Fruit fly (Drosophila melanogaster) whole organism, embryonic: ENCODE measurements around the gene AGO2.

ENCODE experiments used
- Asciz ChIP-seq: fragments of 200-800 bp; sonication (Bioruptor generic); optimal IDR thresholded peaks from 2 replicates; lab custom pipeline; 2017; ENCODE audit warnings: missing biosample characterization, mild to moderate bottlenecking, missing genetic modification characterization, missing genetic modification reagents
- Awh ChIP-seq: fragments of 200-800 bp; sonication (Bioruptor generic); IDR thresholded peaks from 2 replicates; pipeline ENCODE4, ENCODE4 v1.3.6; 2022; ENCODE audit warnings: missing biosample characterization, missing genetic modification characterization
- CG10147 ChIP-seq: fragments of 200-800 bp; sonication (Bioruptor generic); optimal IDR thresholded peaks from 2 replicates; lab custom pipeline; 2019; ENCODE audit warnings: missing biosample characterization, mild to moderate bottlenecking, missing genetic modification characterization, moderate library complexity
- CG10274 ChIP-seq: fragments of 200-800 bp; sonication (Bioruptor generic); optimal IDR thresholded peaks from 3 replicates; lab custom pipeline; 2017; ENCODE audit warnings: missing biosample characterization, mild to moderate bottlenecking, missing genetic modification characterization
- CG11456 ChIP-seq: fragments of 200-800 bp; sonication (Bioruptor generic); IDR thresholded peaks from 3 replicates; pipeline ENCODE4 v1.3.6; 2022; ENCODE audit warnings: missing biosample characterization, missing genetic modification characterization
- CG12744 ChIP-seq: fragments of 200-800 bp; sonication (Bioruptor generic); optimal IDR thresholded peaks from 2 replicates; lab custom pipeline; 2016; ENCODE audit warnings: missing biosample characterization, missing genetic modification characterization
- CG13894 ChIP-seq: fragments of 200-800 bp; sonication (Bioruptor generic); optimal IDR thresholded peaks from 3 replicates; lab custom pipeline; 2018; ENCODE audit warnings: missing biosample characterization, mild to moderate bottlenecking, missing genetic modification characterization, moderate library complexity
- CG1529 ChIP-seq: fragments of 200-800 bp; sonication (Bioruptor generic); optimal IDR thresholded peaks from 3 replicates; lab custom pipeline; 2018; ENCODE audit warnings: missing biosample characterization, missing genetic modification characterization
- CG17802 ChIP-seq: fragments of 200-800 bp; sonication (Bioruptor generic); optimal IDR thresholded peaks from 2 replicates; lab custom pipeline; 2018; ENCODE audit warnings: missing biosample characterization, mild to moderate bottlenecking, missing genetic modification characterization, moderate library complexity
- CG1832 ChIP-seq: fragments of 200-800 bp; sonication (Bioruptor generic); optimal IDR thresholded peaks from 2 replicates; lab custom pipeline; 2017; ENCODE audit warnings: missing biosample characterization, mild to moderate bottlenecking, missing genetic modification characterization, inconsistent platforms
- CG18619 ChIP-seq: fragments of 200-800 bp; sonication (Bioruptor generic); optimal IDR thresholded peaks from 3 replicates; lab custom pipeline; 2017; ENCODE audit warnings: missing biosample characterization, mild to moderate bottlenecking, missing genetic modification characterization
- CG3838 ChIP-seq: fragments of 200-800 bp; sonication (Bioruptor generic); optimal IDR thresholded peaks from 3 replicates; lab custom pipeline; 2016; ENCODE audit warnings: missing biosample characterization, missing genetic modification characterization
- CG4282 ChIP-seq: fragments of 200-800 bp; sonication (Bioruptor generic); optimal IDR thresholded peaks from 2 replicates; lab custom pipeline; 2016; ENCODE audit warnings: missing biosample characterization, missing genetic modification characterization
- CG4360 ChIP-seq: fragments of 200-800 bp; sonication (Bioruptor generic); IDR thresholded peaks from 2 replicates; pipeline ENCODE4 v1.3.6; 2022; ENCODE audit warnings: missing biosample characterization, missing genetic modification characterization
- CG5245 ChIP-seq: fragments of 200-800 bp; sonication (Bioruptor generic); optimal IDR thresholded peaks from 3 replicates; lab custom pipeline; 2016; ENCODE audit warnings: missing biosample characterization, missing genetic modification characterization
- CG6654 ChIP-seq: fragments of 200-800 bp; sonication (Bioruptor generic); optimal IDR thresholded peaks from 2 replicates; lab custom pipeline; 2017; ENCODE audit warnings: missing biosample characterization, mild to moderate bottlenecking, missing genetic modification characterization
- CG7786 ChIP-seq: fragments of 200-800 bp; sonication (Bioruptor generic); optimal IDR thresholded peaks from 2 replicates; lab custom pipeline; 2016; ENCODE audit warnings: missing biosample characterization, missing genetic modification characterization
- E2f1 ChIP-seq: fragments of 200-800 bp; sonication (Bioruptor generic); IDR thresholded peaks from 2 replicates; pipeline ENCODE4 v1.3.6; 2022; ENCODE audit warnings: missing biosample characterization, missing genetic modification characterization
- Ets97D ChIP-seq: fragments of 200-800 bp; sonication (Bioruptor generic); optimal IDR thresholded peaks from 3 replicates; lab custom pipeline; 2016; ENCODE audit warnings: missing biosample characterization, missing genetic modification characterization
- Gug ChIP-seq: fragments of 200-800 bp; sonication (Bioruptor generic); IDR thresholded peaks from 4 replicates; pipeline ENCODE4 v1.3.6; 2022; ENCODE audit warnings: missing biosample characterization, missing genetic modification characterization
- PHDP ChIP-seq: fragments of 200-800 bp; sonication (Bioruptor generic); optimal IDR thresholded peaks from 3 replicates; lab custom pipeline; 2018; ENCODE audit warnings: missing biosample characterization, mild to moderate bottlenecking, missing genetic modification characterization, moderate library complexity
- Sin3A ChIP-seq: fragments of >200 bp; optimal IDR thresholded peaks from 2 replicates; lab custom pipeline; 2018
- Trl ChIP-seq, 3 experiments: fragments of >200 bp in 2 of 3; fragments of 200-800 bp in 1 of 3; sonication (Bioruptor generic) in 1 of 3; optimal IDR thresholded peaks; 2 replicates in 1 of 3; 3 replicates in 2 of 3; lab custom pipeline; 2016 to 2017; ENCODE audit warnings: missing biosample characterization in 1 of 3, missing genetic modification characterization in 1 of 3
- abd-A ChIP-seq: fragments of 200-800 bp; sonication (Bioruptor generic); optimal IDR thresholded peaks from 3 replicates; lab custom pipeline; 2019; ENCODE audit warnings: missing biosample characterization, mild to moderate bottlenecking, missing genetic modification characterization, moderate library complexity
- bbx ChIP-seq: fragments of 200-800 bp; sonication (Bioruptor generic); IDR thresholded peaks from 2 replicates; pipeline ENCODE4 v1.3.6; 2022; ENCODE audit warnings: missing biosample characterization, missing genetic modification characterization; ENCODE audit not compliant: partially characterized antibody
- chinmo ChIP-seq: fragments of 200-800 bp; sonication (Bioruptor generic); IDR thresholded peaks from 4 replicates; pipeline ENCODE4 v1.3.6; 2022; ENCODE audit warnings: missing biosample characterization, missing genetic modification characterization; ENCODE audit not compliant: partially characterized antibody
- chn ChIP-seq: fragments of 200-800 bp; sonication (Bioruptor generic); optimal IDR thresholded peaks from 2 replicates; lab custom pipeline; 2016; ENCODE audit warnings: missing biosample characterization, missing genetic modification characterization
- crp ChIP-seq, 2 experiments: fragments of 200-800 bp; sonication (Bioruptor generic); optimal IDR thresholded peaks; 2 replicates in 1 of 2; 3 replicates in 1 of 2; lab custom pipeline; 2017; ENCODE audit warnings: missing biosample characterization in 2 of 2, missing genetic modification characterization in 2 of 2, mild to moderate bottlenecking in 1 of 2, moderate library complexity in 1 of 2
- dati ChIP-seq: fragments of 200-800 bp; sonication (Bioruptor generic); IDR thresholded peaks from 2 replicates; pipeline ENCODE4 v1.3.6; 2022; ENCODE audit warnings: missing biosample characterization, missing genetic modification characterization
- dpn ChIP-seq, 2 experiments: fragments of 200-800 bp; sonication (Bioruptor generic); optimal IDR thresholded peaks; 3 replicates each; lab custom pipeline; 2016; ENCODE audit warnings: missing biosample characterization in 2 of 2, missing genetic modification characterization in 2 of 2
- gce ChIP-seq: fragments of 200-800 bp; sonication (Bioruptor generic); IDR thresholded peaks from 3 replicates; pipeline ENCODE4 v1.3.6; 2022; ENCODE audit warnings: missing biosample characterization, missing genetic modification characterization
- grau ChIP-seq: fragments of 200-800 bp; optimal IDR thresholded peaks from 3 replicates; lab custom pipeline; 2019; ENCODE audit warnings: missing biosample characterization, mild to moderate bottlenecking, missing genetic modification characterization, moderate library complexity
- grn ChIP-seq: fragments of 200-800 bp; sonication (Bioruptor generic); optimal IDR thresholded peaks from 3 replicates; lab custom pipeline; 2017; ENCODE audit warnings: missing biosample characterization, missing genetic modification characterization
- gt ChIP-seq: fragments of 200-800 bp; sonication (Bioruptor generic); IDR thresholded peaks from 2 replicates; pipeline ENCODE4 v1.3.6; 2022; ENCODE audit warnings: missing biosample characterization, missing genetic modification characterization
- hb ChIP-seq: fragments of 200-800 bp; sonication (Bioruptor generic); IDR thresholded peaks from 3 replicates; pipeline ENCODE4 v1.3.6; 2022; ENCODE audit warnings: missing biosample characterization, missing genetic modification characterization; ENCODE audit not compliant: partially characterized antibody
- insv ChIP-seq, 2 experiments: fragments of 200-800 bp; sonication (Bioruptor generic); optimal IDR thresholded peaks; 3 replicates each; lab custom pipeline; 2016 to 2018; ENCODE audit warnings: missing biosample characterization in 2 of 2, missing genetic modification characterization in 2 of 2
- jumu ChIP-seq: fragments of 200-800 bp; sonication (Bioruptor generic); optimal IDR thresholded peaks from 3 replicates; lab custom pipeline; 2016; ENCODE audit warnings: missing biosample characterization, missing genetic modification characterization
- lilli ChIP-seq: fragments of 200-800 bp; sonication (Bioruptor generic); optimal IDR thresholded peaks from 3 replicates; lab custom pipeline; 2016; ENCODE audit warnings: missing biosample characterization, missing genetic modification characterization
- luna ChIP-seq: fragments of 200-800 bp; sonication (Bioruptor generic); optimal IDR thresholded peaks from 2 replicates; lab custom pipeline; 2016; ENCODE audit warnings: missing biosample characterization, missing genetic modification characterization
- pnt ChIP-seq: fragments of 200-800 bp; sonication (Bioruptor generic); optimal IDR thresholded peaks from 3 replicates; lab custom pipeline; 2016; ENCODE audit warnings: missing biosample characterization, missing genetic modification characterization
- repo ChIP-seq: fragments of 200-800 bp; sonication (Bioruptor generic); optimal IDR thresholded peaks from 2 replicates; lab custom pipeline; 2016; ENCODE audit warnings: missing biosample characterization, missing genetic modification characterization
- sens-2 ChIP-seq: fragments of 200-800 bp; sonication (Bioruptor generic); IDR thresholded peaks from 2 replicates; pipeline ENCODE4 v1.3.6; 2022; ENCODE audit warnings: missing biosample characterization, missing genetic modification characterization
- sim ChIP-seq: fragments of 200-800 bp; sonication (Bioruptor generic); IDR thresholded peaks from 2 replicates; pipeline ENCODE4 v1.3.6; 2022; ENCODE audit warnings: missing biosample characterization, missing genetic modification characterization
- sr ChIP-seq: fragments of 200-800 bp; sonication (Bioruptor generic); IDR thresholded peaks from 3 replicates; pipeline ENCODE4 v1.3.6; 2022; ENCODE audit warnings: missing biosample characterization, missing genetic modification characterization
- stc ChIP-seq: fragments of 200-800 bp; sonication (Bioruptor generic); IDR thresholded peaks from 2 replicates; pipeline ENCODE4 v1.3.6; 2022; ENCODE audit warnings: missing biosample characterization, missing genetic modification characterization
- tll ChIP-seq, 2 experiments: fragments of 200-800 bp in 1 of 2; fragments of >200 bp in 1 of 2; sonication (Bioruptor generic) in 1 of 2; optimal IDR thresholded peaks; 2 replicates each; lab custom pipeline; 2017 to 2019; ENCODE audit warnings: missing biosample characterization in 2 of 2, missing genetic modification characterization in 2 of 2, mild to moderate bottlenecking in 1 of 2, moderate library complexity in 1 of 2
- vvl ChIP-seq: fragments of 200-800 bp; sonication (Bioruptor generic); IDR thresholded peaks from 2 replicates; pipeline ENCODE4 v1.3.6; 2022; ENCODE audit warnings: missing biosample characterization, missing genetic modification characterization
- wor ChIP-seq: fragments of 200-800 bp; sonication (Bioruptor generic); IDR thresholded peaks from 2 replicates; pipeline ENCODE4 v1.3.6; 2022; ENCODE audit warnings: missing biosample characterization, missing genetic modification characterization

Gene AGO2

dm6 chr3L:15534274-15535227, 19.4 kb upstream of the AGO2 start (continued):
- TF ChIP-seq CG6654 (GFP tag; lab: Kevin White, UChicago) = peak; percentile 30
- no peak for TF ChIP-seq CG1832 (GFP tag; lab: Kevin White, UChicago)
- TF ChIP-seq grau = peak; percentile 73
- TF ChIP-seq CG12744 (GFP tag; lab: Kevin White, UChicago) = no peak
- no peak for TF ChIP-seq insv (GFP tag; optimal IDR thresholded peaks at IDR 0.05; lab: Kevin White, UChicago)
- TF ChIP-seq Ets97D (GFP tag; lab: Kevin White, UChicago) = peak; percentile 0
- no peak for TF ChIP-seq repo (GFP tag; lab: Kevin White, UChicago)
- peak; percentile 50; the same call in 1 of the 2 replicates for TF ChIP-seq CG4360 (GFP tag; lab: Robert Waterston, UW)
- TF ChIP-seq crp (GFP tag; optimal IDR thresholded peaks at IDR 0.05; lab: Kevin White, UChicago) = peak in 1 of 2 experiments; percentile 28
- peak; percentile 49; the same call in 1 of the 3 replicates for TF ChIP-seq CG11456 (GFP tag; lab: Robert Waterston, UW)
- TF ChIP-seq Gug (GFP tag; lab: Robert Waterston, UW) = peak; percentile 55; the same call in 2 of the 4 replicates
- TF ChIP-seq tll (GFP tag; optimal IDR thresholded peaks at IDR 0.05; lab: Kevin White, UChicago) = no peak
- TF ChIP-seq stc = no peak
- no peak for TF ChIP-seq dati (GFP tag; lab: Robert Waterston, UW)
- TF ChIP-seq PHDP = peak; percentile 35
- TF ChIP-seq CG17802 (tag; lab: Kevin White, UChicago) = no peak
- peak; percentile 59 to 66 for TF ChIP-seq dpn (GFP tag; optimal IDR thresholded peaks at IDR 0.05; lab: Kevin White, UChicago)
- no peak for TF ChIP-seq hb (GFP tag; lab: Robert Waterston, UW)
- TF ChIP-seq wor (GFP tag; lab: Robert Waterston, UW) = peak; percentile 53; the same call in 1 of the 2 replicates
- TF ChIP-seq CG13894 (tag; lab: Kevin White, UChicago) = peak; percentile 3
- peak; percentile 62 for TF ChIP-seq CG1529 (GFP tag; lab: Kevin White, UChicago)
- peak; percentile 42 for TF ChIP-seq CG7786 (GFP tag; lab: Kevin White, UChicago)
- TF ChIP-seq Asciz = peak; percentile 46
- TF ChIP-seq CG5245 (GFP tag; lab: Kevin White, UChicago) = no peak
- no peak for TF ChIP-seq gce (GFP tag; lab: Robert Waterston, UW)
- TF ChIP-seq gt (GFP tag; lab: Robert Waterston, UW) = no peak
- TF ChIP-seq sens-2 = no peak
- TF ChIP-seq Sin3A = no peak
- TF ChIP-seq luna (GFP tag; lab: Kevin White, UChicago) = no peak
- peak; percentile 43 for TF ChIP-seq CG10274 (GFP tag; lab: Kevin White, UChicago)
- peak; percentile 87 for TF ChIP-seq CG18619 (GFP tag; lab: Kevin White, UChicago)
- TF ChIP-seq lilli = peak; percentile 74
- no peak for TF ChIP-seq CG4282 (GFP tag; lab: Kevin White, UChicago)
- no peak; the same call in 1 of the 2 replicates for TF ChIP-seq Awh
- TF ChIP-seq vvl (GFP tag; lab: Robert Waterston, UW) = peak; percentile 11; the same call in 1 of the 2 replicates
- TF ChIP-seq sr = no peak
- TF ChIP-seq jumu = peak; percentile 49
- TF ChIP-seq chinmo (GFP tag; lab: Robert Waterston, UW) = peak; percentile 97
- no peak for TF ChIP-seq bbx (GFP tag; lab: Robert Waterston, UW)
- peak; percentile 28 for TF ChIP-seq abd-A (tag; lab: Kevin White, UChicago)
- peak; percentile 39 for TF ChIP-seq CG10147 (GFP tag; lab: Kevin White, UChicago)
- 0 out of 2 replicates have a peak, but pooled peaks have one; percentile 20 for TF ChIP-seq E2f1
- no peak for TF ChIP-seq grn (GFP tag; lab: Kevin White, UChicago)
- TF ChIP-seq CG3838 (GFP tag; lab: Kevin White, UChicago) = no peak
- no peak for TF ChIP-seq sim
- TF ChIP-seq chn = peak; percentile 52
- peak; percentile 56 for TF ChIP-seq pnt (GFP tag; lab: Kevin White, UChicago)
- peak in 1 of 2 experiments; percentile 68 for TF ChIP-seq Trl (optimal IDR thresholded peaks at IDR 0.05; lab: Kevin White, UChicago)
- TF ChIP-seq Trl (GFP tag; optimal IDR thresholded peaks at IDR 0.05; lab: Kevin White, UChicago) = no peak
